Worm (Caenorhabditis elegans): Measurements from ENCODE around the gene wrt-2.

Gene wrt-2

ce11 chrX:3106137-3106536, 12.0 kb upstream of the wrt-2 start, which contains the start of gene K10B3.5 (continued):
- TF ChIP-seq ces-1 (GFP tag; optimal IDR thresholded peaks at IDR 0.05) (no peak), daf-12 (tag; optimal IDR thresholded peaks at IDR 0.05) (no peak), aly-2 (tag; optimal IDR thresholded peaks at IDR 0.05) (no peak), zag-1 (tag; optimal IDR thresholded peaks at IDR 0.05) (no peak), F37D6.2 (tag; optimal IDR thresholded peaks at IDR 0.05) (peak; percentile 21), nhr-25 (tag; optimal IDR thresholded peaks at IDR 0.05; ENCODE audit: borderline replicate concordance, insufficient read depth) (peak; percentile 4), Y5F2A.4 (GFP tag; optimal IDR thresholded peaks at IDR 0.05) (no peak), Y75B8A.6 (GFP tag; IDR thresholded peaks at IDR 0.05) (no peak), nhr-41 (GFP tag; IDR thresholded peaks at IDR 0.05) (no peak), mep-1 (tag; optimal IDR thresholded peaks at IDR 0.05) (peak; percentile 89), dmd-6 (GFP tag; IDR thresholded peaks at IDR 0.05) (0 out of 2 replicates have a peak, but pooled peaks have one; percentile 29), ama-1 (optimal IDR thresholded peaks at IDR 0.05) (no peak), ceh-28 (tag; optimal IDR thresholded peaks at IDR 0.05) (no peak), duxl-1 (tag; optimal IDR thresholded peaks at IDR 0.05; ENCODE audit: poor library complexity) (peak; percentile 12), zip-11 (GFP tag; IDR thresholded peaks at IDR 0.05) (no peak), hmg-1.1 (GFP tag; IDR thresholded peaks at IDR 0.05) (peak; percentile 55), hlh-30 (tag; optimal IDR thresholded peaks at IDR 0.05; ENCODE audit: insufficient read depth) (peak; percentile 99), skn-1 (tag; optimal IDR thresholded peaks at IDR 0.05) (no peak), tag-97 (GFP tag; IDR thresholded peaks at IDR 0.05) (no peak), cey-2 (tag; optimal IDR thresholded peaks at IDR 0.05; ENCODE audit: borderline replicate concordance, insufficient read depth) (no peak)

ce11 chrX:3102817-3103216, 8.7 kb upstream of the wrt-2 start:
- TF ChIP-seq mes-2 (tag; optimal IDR thresholded peaks at IDR 0.05; ENCODE audit: poor library complexity, severe bottlenecking), result peak; percentile 44
- peak; percentile 35 for TF ChIP-seq nhr-6 (tag; optimal IDR thresholded peaks at IDR 0.05)
- TF ChIP-seq daf-16 (GFP tag; optimal IDR thresholded peaks at IDR 0.05), result no peak
- TF ChIP-seq daf-16 (tag; optimal IDR thresholded peaks at IDR 0.05), result peak; percentile 5
- TF ChIP-seq mdl-1 (tag; optimal IDR thresholded peaks at IDR 0.05), result no peak
- TF ChIP-seq mep-1 (tag; optimal IDR thresholded peaks at IDR 0.05), result peak; percentile 42
- peak in 1 of 2 experiments; percentile 24 for TF ChIP-seq lsy-2 (tag; optimal IDR thresholded peaks at IDR 0.05)
- 0 out of 2 replicates have a peak, but pooled peaks have one; percentile 29 for TF ChIP-seq lim-7 (GFP tag; IDR thresholded peaks at IDR 0.05)
- peak; percentile 24; the same call in 1 of the 2 replicates for TF ChIP-seq T26A8.4 (GFP tag; IDR thresholded peaks at IDR 0.05)
- TF ChIP-seq aly-2 (tag; optimal IDR thresholded peaks at IDR 0.05), result no peak
- peak; percentile 39 for TF ChIP-seq mxl-3 (GFP tag; optimal IDR thresholded peaks at IDR 0.05)
- no peak for TF ChIP-seq F10B5.3 (tag; optimal IDR thresholded peaks at IDR 0.05)
- TF ChIP-seq dmd-9 (GFP tag; IDR thresholded peaks at IDR 0.05), result no peak
- no peak for TF ChIP-seq fos-1 (tag; optimal IDR thresholded peaks at IDR 0.05)
- TF ChIP-seq zip-11 (GFP tag; IDR thresholded peaks at IDR 0.05), result no peak
- TF ChIP-seq ceh-32 (tag; optimal IDR thresholded peaks at IDR 0.05; ENCODE audit: poor library complexity), result no peak
- peak; percentile 35 for TF ChIP-seq dve-1 (tag; optimal IDR thresholded peaks at IDR 0.05; ENCODE audit: insufficient read depth)
- TF ChIP-seq nhr-10 (tag; optimal IDR thresholded peaks at IDR 0.05), result no peak
- peak; percentile 32 for TF ChIP-seq hlh-11 (tag; optimal IDR thresholded peaks at IDR 0.05)
- no peak for TF ChIP-seq madf-5 (GFP tag; IDR thresholded peaks at IDR 0.05)
- TF ChIP-seq aha-1 (tag), result peak; percentile 94
- TF ChIP-seq dmd-6 (GFP tag; IDR thresholded peaks at IDR 0.05), result peak; percentile 26; the same call in 1 of the 2 replicates
- TF ChIP-seq ZK337.2 (GFP tag; IDR thresholded peaks at IDR 0.05), result no peak
- TF ChIP-seq ceh-44 (GFP tag; IDR thresholded peaks at IDR 0.05), result no peak
- peak; percentile 7 for TF ChIP-seq hlh-30 (tag; optimal IDR thresholded peaks at IDR 0.05; ENCODE audit: insufficient read depth)
- 0 out of 2 replicates have a peak, but pooled peaks have one; percentile 7 for TF ChIP-seq php-3 (GFP tag; IDR thresholded peaks at IDR 0.05)
- TF ChIP-seq zfp-2 (tag; optimal IDR thresholded peaks at IDR 0.05), result no peak
- peak; percentile 50; the same call in 1 of the 2 replicates for TF ChIP-seq set-16 (GFP tag; IDR thresholded peaks at IDR 0.05)
- no peak for TF ChIP-seq sdz-12 (GFP tag; optimal IDR thresholded peaks at IDR 0.05)
- TF ChIP-seq jun-1 (tag; optimal IDR thresholded peaks at IDR 0.05), result no peak
- TF ChIP-seq nhr-25 (tag; optimal IDR thresholded peaks at IDR 0.05; ENCODE audit: borderline replicate concordance, insufficient read depth), result no peak
- peak; percentile 10 for TF ChIP-seq ceh-28 (tag; optimal IDR thresholded peaks at IDR 0.05)
- TF ChIP-seq egl-27 (tag; optimal IDR thresholded peaks at IDR 0.05), result no peak
- 0 out of 2 replicates have a peak, but pooled peaks have one; percentile 39 for TF ChIP-seq hmg-1.1 (GFP tag; IDR thresholded peaks at IDR 0.05)
- peak; percentile 58; the same call in 1 of the 2 replicates for TF ChIP-seq egl-43 (GFP tag; IDR thresholded peaks at IDR 0.05)
- TF ChIP-seq F44E2.7 (GFP tag; IDR thresholded peaks at IDR 0.05), result no peak

All from whole organism, L4 larva.